Fruit fly (Drosophila melanogaster) whole organism, adult: ENCODE measurements around the gene CG13384.

Experiments
- CG11617 ChIP-seq: fragments of 200-800 bp; sonication (Bioruptor generic); optimal IDR thresholded peaks from 2 replicates; lab custom pipeline; 2017; ENCODE audit warnings: mild to moderate bottlenecking, missing biosample characterization, missing genetic modification reagents, missing genetic modification characterization
- CG12768 ChIP-seq: fragments of 200-800 bp; sonication (Bioruptor generic); optimal IDR thresholded peaks from 2 replicates; lab custom pipeline; 2017; ENCODE audit warnings: missing biosample characterization, missing genetic modification characterization, mild to moderate bottlenecking, moderate library complexity, missing genetic modification reagents
- CG14711 ChIP-seq: fragments of 200-800 bp; sonication (Bioruptor generic); optimal IDR thresholded peaks from 2 replicates; lab custom pipeline; 2018; ENCODE audit warnings: missing biosample characterization, mild to moderate bottlenecking, missing genetic modification characterization, moderate library complexity
- CG1620 ChIP-seq: fragments of 200-800 bp; sonication (Bioruptor generic); optimal IDR thresholded peaks from 2 replicates; lab custom pipeline; 2016; ENCODE audit warnings: missing biosample characterization, missing genetic modification characterization
- CG33017 ChIP-seq: fragments of 200-800 bp; sonication (Bioruptor generic); optimal IDR thresholded peaks from 2 replicates; lab custom pipeline; 2018; ENCODE audit warnings: missing biosample characterization, mild to moderate bottlenecking, missing genetic modification characterization, moderate library complexity
- CG5204 ChIP-seq: fragments of 200-800 bp; sonication (Bioruptor generic); optimal IDR thresholded peaks from 2 replicates; lab custom pipeline; 2016; ENCODE audit warnings: missing biosample characterization, missing genetic modification characterization
- Crg-1 ChIP-seq: fragments of 200-800 bp; sonication (Bioruptor generic); optimal IDR thresholded peaks from 2 replicates; lab custom pipeline; 2016; ENCODE audit warnings: missing biosample characterization, missing genetic modification characterization
- cic ChIP-seq: fragments of 200-800 bp; sonication (Bioruptor generic); optimal IDR thresholded peaks from 2 replicates; lab custom pipeline; 2017; ENCODE audit warnings: missing biosample characterization, mild to moderate bottlenecking, missing genetic modification characterization, moderate library complexity
- kay ChIP-seq: fragments of 200-800 bp; sonication (Bioruptor generic); peaks from one replicate; lab custom pipeline; 2016; ENCODE audit warnings: missing biosample characterization, missing genetic modification characterization, borderline replicate concordance
- ovo ChIP-seq: fragments of 200-800 bp; sonication (Bioruptor generic); optimal IDR thresholded peaks from 2 replicates; lab custom pipeline; 2016; ENCODE audit warnings: missing biosample characterization, missing genetic modification characterization
- pad ChIP-seq: fragments of 200-800 bp; sonication (Bioruptor generic); optimal IDR thresholded peaks from 3 replicates; lab custom pipeline; 2017; ENCODE audit warnings: missing biosample characterization, missing genetic modification characterization, mild to moderate bottlenecking, moderate library complexity, missing genetic modification reagents
- tj ChIP-seq: fragments of 200-800 bp; sonication (Bioruptor generic); optimal IDR thresholded peaks from 3 replicates; lab custom pipeline; 2017; ENCODE audit warnings: missing biosample characterization, mild to moderate bottlenecking, missing genetic modification characterization, moderate library complexity
- toe ChIP-seq: fragments of 200-800 bp; sonication (Bioruptor generic); optimal IDR thresholded peaks from 2 replicates; lab custom pipeline; 2016; ENCODE audit warnings: missing biosample characterization, missing genetic modification characterization

DNA sequence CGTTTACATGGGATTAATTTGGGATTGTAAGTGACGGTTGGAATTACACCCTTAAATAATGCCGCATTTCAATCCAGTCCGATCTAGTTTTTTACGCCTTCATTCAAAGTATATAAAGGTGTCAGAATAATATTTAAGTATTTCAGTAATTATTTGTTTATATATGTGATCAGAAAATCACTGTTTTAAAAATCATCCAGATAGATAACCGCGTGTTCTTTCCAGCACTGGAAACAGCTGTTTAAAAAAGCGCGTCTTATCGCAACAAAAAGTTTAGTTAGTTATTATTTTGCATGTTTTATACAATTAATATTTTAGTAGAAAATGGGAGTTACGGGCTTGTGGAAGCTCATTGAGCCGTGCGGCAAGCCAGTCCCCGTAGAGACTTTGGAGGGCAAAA, 53.8 kb downstream of the CG13384 start, which contains the start of gene mus201:
- TF ChIP-seq CG14711 (peak; percentile 16), cic (no peak), CG11617 (GFP tag; lab: Kevin White, UChicago) (no peak), Crg-1 (GFP tag; lab: Kevin White, UChicago) (no peak), pad (GFP tag; lab: Kevin White, UChicago) (peak; percentile 10), CG1620 (peak; percentile 42), ovo (GFP tag; lab: Kevin White, UChicago) (no peak), CG33017 (no peak), toe (GFP tag; lab: Kevin White, UChicago) (no peak), CG5204 (no peak), kay (GFP tag; lab: Kevin White, UChicago) (peak; percentile 94), tj (no peak), CG12768 (GFP tag; lab: Kevin White, UChicago) (no peak)
